Fruit fly (Drosophila melanogaster) whole organism, adult: ENCODE results near the gene CG42784.

Experiments
- CG1620 ChIP-seq: fragments of 200-800 bp; sonication (Bioruptor generic); optimal IDR thresholded peaks from 2 replicates; lab custom pipeline; 2016; ENCODE audit warnings: missing biosample characterization, missing genetic modification characterization
- CG5204 ChIP-seq: fragments of 200-800 bp; sonication (Bioruptor generic); optimal IDR thresholded peaks from 2 replicates; lab custom pipeline; 2016; ENCODE audit warnings: missing biosample characterization, missing genetic modification characterization
- CG7101 ChIP-seq: fragments of 200-800 bp; sonication (Bioruptor generic); optimal IDR thresholded peaks from 2 replicates; lab custom pipeline; 2018; ENCODE audit warnings: missing biosample characterization, mild to moderate bottlenecking, missing genetic modification characterization, moderate library complexity
- Clk ChIP-seq: fragments of 200-800 bp; sonication (Bioruptor generic); optimal IDR thresholded peaks from 2 replicates; lab custom pipeline; 2017; ENCODE audit warnings: missing biosample characterization, missing genetic modification characterization
- Hr96 ChIP-seq: fragments of 200-800 bp; sonication (Bioruptor generic); optimal IDR thresholded peaks from 2 replicates; lab custom pipeline; 2016; ENCODE audit warnings: missing biosample characterization, missing genetic modification characterization
- bab1 ChIP-seq: fragments of 200-800 bp; sonication (Bioruptor generic); optimal IDR thresholded peaks from 3 replicates; lab custom pipeline; 2019; ENCODE audit warnings: missing biosample characterization, mild to moderate bottlenecking, missing genetic modification characterization, moderate library complexity
- cic ChIP-seq: fragments of 200-800 bp; sonication (Bioruptor generic); optimal IDR thresholded peaks from 2 replicates; lab custom pipeline; 2017; ENCODE audit warnings: missing biosample characterization, mild to moderate bottlenecking, missing genetic modification characterization, moderate library complexity
- cnc ChIP-seq, 2 experiments: fragments of >200 bp; optimal IDR thresholded peaks; 2 replicates each; lab custom pipeline; 2017
- kay ChIP-seq: fragments of 200-800 bp; sonication (Bioruptor generic); peaks from one replicate; lab custom pipeline; 2016; ENCODE audit warnings: missing biosample characterization, missing genetic modification characterization, borderline replicate concordance
- pad ChIP-seq: fragments of 200-800 bp; sonication (Bioruptor generic); optimal IDR thresholded peaks from 3 replicates; lab custom pipeline; 2017; ENCODE audit warnings: missing biosample characterization, missing genetic modification characterization, mild to moderate bottlenecking, moderate library complexity, missing genetic modification reagents
- tj ChIP-seq: fragments of 200-800 bp; sonication (Bioruptor generic); optimal IDR thresholded peaks from 3 replicates; lab custom pipeline; 2017; ENCODE audit warnings: missing biosample characterization, mild to moderate bottlenecking, missing genetic modification characterization, moderate library complexity

- TF ChIP-seq cnc (optimal IDR thresholded peaks at IDR 0.05; lab: Kevin White, UChicago) (no peak), CG1620 (GFP tag; lab: Kevin White, UChicago) (no peak), tj (GFP tag; lab: Kevin White, UChicago) (no peak), CG5204 (GFP tag; lab: Kevin White, UChicago) (no peak), CG7101 (tag; lab: Kevin White, UChicago) (no peak), Hr96 (no peak), pad (GFP tag; lab: Kevin White, UChicago) (no peak), cic (GFP tag; lab: Kevin White, UChicago) (no peak), Clk (GFP tag; lab: Kevin White, UChicago) (no peak), bab1 (no peak), kay (GFP tag; lab: Kevin White, UChicago) (no peak)
Measured at dm6 chr2L:13475254-13475653, 60.0 kb downstream of the CG42784 start.
